Worm (Caenorhabditis elegans) whole organism, late embryonic: ENCODE results near the gene mec-10.

Experiments
- K09A11.1 ChIP-seq: sonication (generic microtip); optimal IDR thresholded peaks from 2 replicates; lab custom pipeline; 2017; ENCODE audit warnings: antibody characterized with exemption, mild to moderate bottlenecking, missing genetic modification characterization, missing compliant biosample characterization; ENCODE audit not compliant: insufficient read depth
- T23F11.4 ChIP-seq: fragments of 200-800 bp; sonication (Bioruptor generic); optimal IDR thresholded peaks from 2 replicates; lab custom pipeline; 2018; ENCODE audit warnings: mild to moderate bottlenecking, missing genetic modification characterization, missing compliant biosample characterization
- ama-1 ChIP-seq: fragments of 150-350 bp; optimal IDR thresholded peaks from 2 replicates; lab custom pipeline; 2014
- ceh-14 ChIP-seq: sonication (generic microtip); optimal IDR thresholded peaks from 2 replicates; lab custom pipeline; 2016; ENCODE audit warnings: missing genotype, missing genetic modification characterization, missing compliant biosample characterization
- ceh-22 ChIP-seq: sonication (generic microtip); optimal IDR thresholded peaks from 2 replicates; lab custom pipeline; 2017; ENCODE audit warnings: missing biosample characterization, missing genetic modification characterization
- ceh-24 ChIP-seq: sonication (generic microtip); optimal IDR thresholded peaks from 2 replicates; lab custom pipeline; 2016; ENCODE audit warnings: mild to moderate bottlenecking, missing genetic modification characterization, missing compliant biosample characterization
- ceh-34 ChIP-seq: sonication (generic microtip); optimal IDR thresholded peaks from 2 replicates; lab custom pipeline; 2016; ENCODE audit warnings: mild to moderate bottlenecking, missing genetic modification characterization, missing compliant biosample characterization
- ceh-45 ChIP-seq: fragments of 200-800 bp; sonication (Bioruptor generic); IDR thresholded peaks from 2 replicates; pipeline ENCODE4 v1.3.6; 2022; ENCODE audit warnings: missing genetic modification reagents, missing genetic modification characterization, missing compliant biosample characterization
- dve-1 ChIP-seq: sonication (generic microtip); optimal IDR thresholded peaks from 2 replicates; lab custom pipeline; 2017; ENCODE audit warnings: antibody characterized with exemption, mild to moderate bottlenecking, missing genetic modification characterization, missing compliant biosample characterization
- elt-2 ChIP-seq: sonication (generic microtip); optimal IDR thresholded peaks from 2 replicates; lab custom pipeline; 2016; ENCODE audit warnings: missing genetic modification reagents, missing genetic modification characterization, missing compliant biosample characterization
- elt-4 ChIP-seq: sonication (generic microtip); optimal IDR thresholded peaks from 2 replicates; lab custom pipeline; 2016; ENCODE audit warnings: missing genetic modification characterization, missing compliant biosample characterization
- eyg-1 ChIP-seq: sonication (generic microtip); optimal IDR thresholded peaks from 2 replicates; lab custom pipeline; 2016; ENCODE audit warnings: missing genotype, missing genetic modification characterization, missing compliant biosample characterization
- hlh-15 ChIP-seq: sonication (generic microtip); optimal IDR thresholded peaks from 2 replicates; lab custom pipeline; 2016; ENCODE audit warnings: missing genetic modification characterization, missing compliant biosample characterization
- lim-6 ChIP-seq: sonication (generic microtip); optimal IDR thresholded peaks from 2 replicates; lab custom pipeline; 2016; ENCODE audit warnings: missing genetic modification characterization, missing compliant biosample characterization
- lin-11 ChIP-seq: fragments of 200-800 bp; sonication (Bioruptor generic); optimal IDR thresholded peaks from 2 replicates; lab custom pipeline; 2018; ENCODE audit warnings: mild to moderate bottlenecking, missing genetic modification characterization, missing compliant biosample characterization
- madf-2 ChIP-seq: sonication (generic microtip); optimal IDR thresholded peaks from 2 replicates; lab custom pipeline; 2017; ENCODE audit warnings: missing genetic modification characterization, missing compliant biosample characterization
- mec-3 ChIP-seq: sonication (generic microtip); optimal IDR thresholded peaks from 2 replicates; lab custom pipeline; 2016; ENCODE audit warnings: borderline replicate concordance, missing genetic modification characterization, missing compliant biosample characterization
- nhr-11 ChIP-seq: fragments of 150-350 bp; optimal IDR thresholded peaks from 2 replicates; lab custom pipeline; 2014; ENCODE audit warnings: missing biosample characterization, missing genetic modification characterization
- nhr-232 ChIP-seq: sonication (generic microtip); optimal IDR thresholded peaks from 2 replicates; lab custom pipeline; 2016; ENCODE audit warnings: missing genetic modification characterization, missing compliant biosample characterization
- odd-2 ChIP-seq: sonication (generic microtip); optimal IDR thresholded peaks from 2 replicates; lab custom pipeline; 2017; ENCODE audit warnings: antibody characterized with exemption, mild to moderate bottlenecking, missing genetic modification characterization, missing compliant biosample characterization
- pag-3 ChIP-seq: sonication (generic microtip); optimal IDR thresholded peaks from 2 replicates; lab custom pipeline; 2016; ENCODE audit warnings: missing compliant biosample characterization, missing genetic modification characterization, borderline replicate concordance
- pat-9 ChIP-seq: fragments of 200-800 bp; sonication (Bioruptor generic); optimal IDR thresholded peaks from 2 replicates; lab custom pipeline; 2018; ENCODE audit warnings: mild to moderate bottlenecking, missing genetic modification characterization, moderate library complexity, missing compliant biosample characterization
- pha-2 ChIP-seq: sonication (generic microtip); optimal IDR thresholded peaks from 2 replicates; lab custom pipeline; 2017; ENCODE audit warnings: mild to moderate bottlenecking, missing genetic modification characterization, missing compliant biosample characterization
- sdc-2 ChIP-seq: sonication (generic microtip); optimal IDR thresholded peaks from 2 replicates; lab custom pipeline; 2016; ENCODE audit warnings: missing genotype, missing genetic modification characterization, missing compliant biosample characterization
- sox-2 ChIP-seq: fragments of 200-800 bp; sonication (Bioruptor generic); IDR thresholded peaks from 2 replicates; pipeline ENCODE4 v1.3.6; 2022; ENCODE audit warnings: missing genetic modification reagents, missing genetic modification characterization, missing compliant biosample characterization
- ttx-3 ChIP-seq: sonication (generic microtip); optimal IDR thresholded peaks from 2 replicates; lab custom pipeline; 2016; ENCODE audit warnings: missing genetic modification reagents, missing genetic modification characterization, missing compliant biosample characterization
- unc-42 ChIP-seq: sonication (generic microtip); optimal IDR thresholded peaks from 2 replicates; lab custom pipeline; 2016; ENCODE audit warnings: missing genotype, missing genetic modification characterization, missing compliant biosample characterization
- unc-55 ChIP-seq: sonication (generic microtip); optimal IDR thresholded peaks from 2 replicates; lab custom pipeline; 2017; ENCODE audit warnings: missing biosample characterization, missing genetic modification reagents, missing genetic modification characterization
- unc-86 ChIP-seq: sonication (generic microtip); optimal IDR thresholded peaks from 2 replicates; lab custom pipeline; 2016; ENCODE audit warnings: missing genetic modification characterization, missing compliant biosample characterization
- zip-5 ChIP-seq: sonication (generic microtip); optimal IDR thresholded peaks from 2 replicates; lab custom pipeline; 2016; ENCODE audit warnings: missing genetic modification characterization, missing compliant biosample characterization
- ztf-16 ChIP-seq: sonication (generic microtip); optimal IDR thresholded peaks from 2 replicates; lab custom pipeline; 2017; ENCODE audit warnings: missing genetic modification characterization, missing compliant biosample characterization

Gene mec-10

ce11 chrX:8504207-8504606 is 34.1 kb upstream of the mec-10 start:
- TF ChIP-seq elt-4 (tag; lab: Kevin White, UChicago) = no peak
- TF ChIP-seq ceh-45 (GFP tag; lab: Robert Waterston, UW) = no peak

- TF ChIP-seq unc-42 = no peak
- no peak for TF ChIP-seq elt-4 (tag; lab: Kevin White, UChicago)
- TF ChIP-seq dve-1 (tag; lab: Kevin White, UChicago) = no peak
These were observed 30.8 kb upstream of the mec-10 start, which contains the start of gene grd-4 for ce11 chrX:8500922-8501321. TSS of gene grd-4 (plus strand) at chrX:8501222.

ce11 chrX:8499721-8500120 is 29.6 kb upstream of the mec-10 start, which contains the start of gene grd-14:
TSS of gene grd-14 (plus strand) at chrX:8500021.
- TF ChIP-seq lim-6 (no peak), ceh-14 (tag; lab: Kevin White, UChicago) (no peak), pat-9 (tag; lab: Kevin White, UChicago) (no peak), nhr-232 (tag; lab: Kevin White, UChicago) (no peak), unc-55 (GFP tag; lab: Kevin White, UChicago) (no peak), ceh-22 (tag; lab: Kevin White, UChicago) (no peak), nhr-11 (no peak), hlh-15 (tag; lab: Kevin White, UChicago) (no peak), elt-2 (tag; lab: Kevin White, UChicago) (no peak), madf-2 (tag; lab: Kevin White, UChicago) (no peak), eyg-1 (tag; lab: Kevin White, UChicago) (no peak), sox-2 (no peak), sdc-2 (no peak)

- TF ChIP-seq sox-2 (no peak), ceh-34 (tag; lab: Kevin White, UChicago) (no peak)
- TF ChIP-seq, all 69 proteins: peak for 0
These were observed 24.9 kb upstream of the mec-10 start, which contains the start of gene T01B10.5 for ce11 chrX:8495005-8495404. TSS of gene T01B10.5 (plus strand) at chrX:8495305.

ce11 chrX:8492750-8493149 is 22.6 kb upstream of the mec-10 start:
- TF ChIP-seq ztf-16 (tag; lab: Kevin White, UChicago) (no peak), elt-2 (tag; lab: Kevin White, UChicago) (peak; percentile 55), elt-4 (tag; lab: Kevin White, UChicago) (no peak)

- TF ChIP-seq ceh-34 (tag; lab: Kevin White, UChicago) (no peak), unc-42 (peak; percentile 20)
- TF ChIP-seq, all 69 proteins: peak for 1
These were observed 19.8 kb upstream of the mec-10 start for ce11 chrX:8489886-8490285.

ce11 chrX:8489415-8489814 is 19.3 kb upstream of the mec-10 start:
- TF ChIP-seq lin-11 = no peak
- no peak for TF ChIP-seq zip-5 (tag; lab: Kevin White, UChicago)
- TF ChIP-seq ceh-24 (tag; lab: Kevin White, UChicago) = no peak
- TF ChIP-seq sox-2 = no peak
- no peak for TF ChIP-seq sdc-2
- TF ChIP-seq mec-3 (tag; lab: Kevin White, UChicago) = no peak
- TF ChIP-seq eyg-1 (tag; lab: Kevin White, UChicago) = no peak
- no peak for TF ChIP-seq unc-55 (GFP tag; lab: Kevin White, UChicago)
- no peak for TF ChIP-seq pha-2 (tag; lab: Kevin White, UChicago)
- no peak for TF ChIP-seq unc-42
- TF ChIP-seq odd-2 (tag; lab: Kevin White, UChicago) = no peak
- TF ChIP-seq ama-1 (lab: Kevin White, UChicago) = no peak
- TF ChIP-seq hlh-15 (tag; lab: Kevin White, UChicago) = no peak
- TF ChIP-seq pag-3 = no peak
- no peak for TF ChIP-seq unc-86 (tag; lab: Kevin White, UChicago)
- no peak for TF ChIP-seq K09A11.1
- no peak for TF ChIP-seq T23F11.4 (GFP tag; lab: Kevin White, UChicago)
- TF ChIP-seq lim-6 = no peak
- no peak for TF ChIP-seq ttx-3 (tag; lab: Kevin White, UChicago)
